Fruit fly (Drosophila melanogaster) whole organism, embryonic: ENCODE data around the gene Mtr3.

ENCODE experiments used
- Adf1 ChIP-seq: fragments of 200-800 bp; sonication (Bioruptor generic); IDR thresholded peaks from 2 replicates; pipeline ENCODE4 v1.3.6; 2022; ENCODE audit warnings: missing biosample characterization, missing genetic modification characterization
- Atf-2 ChIP-seq: fragments of 200-800 bp; sonication (Bioruptor generic); optimal IDR thresholded peaks from 2 replicates; lab custom pipeline; 2016; ENCODE audit warnings: missing biosample characterization, missing genetic modification characterization
- Atf3 ChIP-seq: fragments of 200-800 bp; sonication (Bioruptor generic); optimal IDR thresholded peaks from 3 replicates; lab custom pipeline; 2016; ENCODE audit warnings: missing biosample characterization, missing genetic modification characterization
- Awh ChIP-seq: fragments of 200-800 bp; sonication (Bioruptor generic); IDR thresholded peaks from 2 replicates; pipeline ENCODE4, ENCODE4 v1.3.6; 2022; ENCODE audit warnings: missing biosample characterization, missing genetic modification characterization
- CG11398 ChIP-seq: fragments of 200-800 bp; sonication (Bioruptor generic); optimal IDR thresholded peaks from 2 replicates; lab custom pipeline; 2016; ENCODE audit warnings: missing biosample characterization, missing genetic modification characterization
- CG11723 ChIP-seq: fragments of 200-800 bp; sonication (Bioruptor generic); optimal IDR thresholded peaks from 2 replicates; lab custom pipeline; 2017; ENCODE audit warnings: missing biosample characterization, mild to moderate bottlenecking, missing genetic modification characterization
- CG12391 ChIP-seq: fragments of 200-800 bp; sonication (Bioruptor generic); optimal IDR thresholded peaks from 3 replicates; lab custom pipeline; 2018; ENCODE audit warnings: missing biosample characterization, mild to moderate bottlenecking, missing genetic modification characterization, moderate library complexity
- CG15514 ChIP-seq: fragments of 200-800 bp; sonication (Bioruptor generic); optimal IDR thresholded peaks from 3 replicates; lab custom pipeline; 2017; ENCODE audit warnings: missing biosample characterization, missing genetic modification characterization, mild to moderate bottlenecking, moderate library complexity, missing genetic modification reagents
- CG1832 ChIP-seq: fragments of 200-800 bp; sonication (Bioruptor generic); optimal IDR thresholded peaks from 2 replicates; lab custom pipeline; 2017; ENCODE audit warnings: missing biosample characterization, mild to moderate bottlenecking, missing genetic modification characterization, inconsistent platforms
- CG3726 ChIP-seq: fragments of 200-800 bp; sonication (Bioruptor generic); IDR thresholded peaks from 3 replicates; pipeline ENCODE4, ENCODE4 v1.3.6; 2022; ENCODE audit warnings: missing biosample characterization, missing genetic modification characterization
- CG4404 ChIP-seq: fragments of 200-800 bp; sonication (Bioruptor generic); IDR thresholded peaks from 2 replicates; pipeline ENCODE4 v1.3.6; 2022; ENCODE audit warnings: missing biosample characterization, missing genetic modification characterization
- CG4617 ChIP-seq: fragments of 200-800 bp; sonication (Bioruptor generic); optimal IDR thresholded peaks from 3 replicates; lab custom pipeline; 2016; ENCODE audit warnings: missing biosample characterization, missing genetic modification characterization, borderline replicate concordance
- CG6791 ChIP-seq: fragments of 200-800 bp; sonication (Bioruptor generic); IDR thresholded peaks from 3 replicates; pipeline ENCODE4 v1.3.6; 2022; ENCODE audit warnings: missing biosample characterization, missing genetic modification characterization; ENCODE audit not compliant: partially characterized antibody
- CG6854 ChIP-seq: fragments of 200-800 bp; sonication (Bioruptor generic); optimal IDR thresholded peaks from 3 replicates; lab custom pipeline; 2017; ENCODE audit warnings: missing biosample characterization, mild to moderate bottlenecking, missing genetic modification characterization
- CG7745 ChIP-seq: fragments of 200-800 bp; sonication (Bioruptor generic); optimal IDR thresholded peaks from 2 replicates; lab custom pipeline; 2018; ENCODE audit warnings: missing biosample characterization, mild to moderate bottlenecking, missing genetic modification characterization, moderate library complexity
- CG7987 ChIP-seq: fragments of 200-800 bp; sonication (Bioruptor generic); optimal IDR thresholded peaks from 2 replicates; lab custom pipeline; 2018; ENCODE audit warnings: missing biosample characterization, mild to moderate bottlenecking, missing genetic modification characterization, moderate library complexity
- CG8944 ChIP-seq: fragments of 200-800 bp; sonication (Bioruptor generic); optimal IDR thresholded peaks from 3 replicates; lab custom pipeline; 2016; ENCODE audit warnings: missing biosample characterization, missing genetic modification characterization
- Doc2 ChIP-seq: fragments of 200-800 bp; sonication (Bioruptor generic); IDR thresholded peaks from 2 replicates; pipeline ENCODE4 v1.3.6; 2022; ENCODE audit warnings: missing biosample characterization, missing genetic modification characterization
- Eip74EF ChIP-seq, 2 experiments: fragments of 200-800 bp in 1 of 2; fragments of >200 bp in 1 of 2; sonication (Bioruptor generic) in 1 of 2; optimal IDR thresholded peaks; 2 replicates each; lab custom pipeline; 2017 to 2019; ENCODE audit warnings: missing biosample characterization in 2 of 2, missing genetic modification characterization in 2 of 2, mild to moderate bottlenecking in 1 of 2, moderate library complexity in 1 of 2
- Fer1 ChIP-seq: fragments of 200-800 bp; sonication (Bioruptor generic); optimal IDR thresholded peaks from 2 replicates; lab custom pipeline; 2017; ENCODE audit warnings: missing biosample characterization, mild to moderate bottlenecking, missing genetic modification characterization
- GATAe ChIP-seq: fragments of 200-800 bp; sonication (Bioruptor generic); conservative IDR thresholded peaks from 2 replicates; pipeline ENCODE4 v1.3.6; 2022; ENCODE audit warnings: missing biosample characterization, missing genetic modification characterization
- Kr ChIP-seq: fragments of 200-800 bp; sonication (Bioruptor generic); optimal IDR thresholded peaks from 2 replicates; lab custom pipeline; 2017; ENCODE audit warnings: missing biosample characterization, mild to moderate bottlenecking, missing genetic modification characterization
- Lim3 ChIP-seq: fragments of 200-800 bp; sonication (Bioruptor generic); IDR thresholded peaks from 2 replicates; pipeline ENCODE4 v1.3.6; 2022; ENCODE audit warnings: missing biosample characterization, missing genetic modification characterization
- Med ChIP-seq: fragments of 200-800 bp; sonication (Bioruptor generic); peaks from one replicate; lab custom pipeline; 2016; ENCODE audit warnings: missing biosample characterization, missing genetic modification characterization, mild to moderate bottlenecking, inconsistent platforms, moderate library complexity
- Nf-YB ChIP-seq: fragments of 200-800 bp; sonication (Bioruptor generic); optimal IDR thresholded peaks from 3 replicates; lab custom pipeline; 2019; ENCODE audit warnings: missing biosample characterization, mild to moderate bottlenecking, missing genetic modification characterization, moderate library complexity
- Sry-δ ChIP-seq: fragments of 200-800 bp; sonication (Bioruptor generic); optimal IDR thresholded peaks from 2 replicates; lab custom pipeline; 2016; ENCODE audit warnings: missing biosample characterization, missing genetic modification characterization
- amos ChIP-seq: fragments of 200-800 bp; sonication (Bioruptor generic); IDR thresholded peaks from 2 replicates; pipeline ENCODE4 v1.3.6; 2022; ENCODE audit warnings: missing biosample characterization, missing genetic modification characterization; ENCODE audit not compliant: partially characterized antibody
- bigmax ChIP-seq: fragments of 200-800 bp; sonication (Bioruptor generic); optimal IDR thresholded peaks from 2 replicates; lab custom pipeline; 2018; ENCODE audit warnings: missing biosample characterization, mild to moderate bottlenecking, missing genetic modification characterization
- bsh ChIP-seq, 2 experiments: fragments of 200-800 bp; sonication (Bioruptor generic); optimal IDR thresholded peaks; 2 replicates each; lab custom pipeline; 2017 to 2018; ENCODE audit warnings: mild to moderate bottlenecking in 2 of 2, missing biosample characterization in 2 of 2, missing genetic modification characterization in 2 of 2, moderate library complexity in 1 of 2
- btn ChIP-seq: fragments of 200-800 bp; sonication (Bioruptor generic); optimal IDR thresholded peaks from 2 replicates; lab custom pipeline; 2016; ENCODE audit warnings: missing biosample characterization, missing genetic modification characterization
- caup ChIP-seq: fragments of 200-800 bp; sonication (Bioruptor generic); optimal IDR thresholded peaks from 3 replicates; lab custom pipeline; 2017; ENCODE audit warnings: missing biosample characterization, mild to moderate bottlenecking, missing genetic modification characterization, moderate library complexity; ENCODE audit not compliant: severe bottlenecking
- danr ChIP-seq: fragments of 200-800 bp; sonication (Bioruptor generic); IDR thresholded peaks from 2 replicates; pipeline ENCODE4 v1.3.6; 2022; ENCODE audit warnings: missing biosample characterization, missing genetic modification characterization
- disco-r ChIP-seq: fragments of 200-800 bp; sonication (Bioruptor generic); optimal IDR thresholded peaks from 2 replicates; lab custom pipeline; 2016; ENCODE audit warnings: missing biosample characterization, missing genetic modification characterization
- dm ChIP-seq: fragments of 200-800 bp; sonication (Bioruptor generic); optimal IDR thresholded peaks from 3 replicates; lab custom pipeline; 2016; ENCODE audit warnings: missing biosample characterization, missing genetic modification characterization
- fd3F ChIP-seq: fragments of 200-800 bp; sonication (Bioruptor generic); optimal IDR thresholded peaks from 2 replicates; lab custom pipeline; 2018; ENCODE audit warnings: missing biosample characterization, mild to moderate bottlenecking, missing genetic modification characterization, moderate library complexity
- fu2 ChIP-seq: fragments of 200-800 bp; sonication (Bioruptor generic); optimal IDR thresholded peaks from 2 replicates; lab custom pipeline; 2016; ENCODE audit warnings: missing biosample characterization, missing genetic modification characterization
- gcm2 ChIP-seq: fragments of 200-800 bp; sonication (Bioruptor generic); optimal IDR thresholded peaks from 2 replicates; lab custom pipeline; 2016; ENCODE audit warnings: missing biosample characterization, missing genetic modification characterization
- insv ChIP-seq, 2 experiments: fragments of 200-800 bp; sonication (Bioruptor generic); optimal IDR thresholded peaks; 3 replicates each; lab custom pipeline; 2016 to 2018; ENCODE audit warnings: missing biosample characterization in 2 of 2, missing genetic modification characterization in 2 of 2
- inv ChIP-seq: fragments of 200-800 bp; sonication (Bioruptor generic); IDR thresholded peaks from 2 replicates; pipeline ENCODE4 v1.3.6; 2022; ENCODE audit warnings: missing biosample characterization, missing genetic modification characterization; ENCODE audit not compliant: partially characterized antibody
- nerfin-1 ChIP-seq: fragments of 200-800 bp; sonication (Bioruptor generic); optimal IDR thresholded peaks from 3 replicates; lab custom pipeline; 2019; ENCODE audit warnings: missing biosample characterization, mild to moderate bottlenecking, missing genetic modification characterization, moderate library complexity
- onecut ChIP-seq: fragments of 200-800 bp; sonication (Bioruptor generic); IDR thresholded peaks from 2 replicates; pipeline ENCODE4 v1.3.6; 2022; ENCODE audit warnings: missing biosample characterization, missing genetic modification characterization
- sr ChIP-seq: fragments of 200-800 bp; sonication (Bioruptor generic); IDR thresholded peaks from 3 replicates; pipeline ENCODE4 v1.3.6; 2022; ENCODE audit warnings: missing biosample characterization, missing genetic modification characterization
- tll ChIP-seq, 2 experiments: fragments of 200-800 bp in 1 of 2; fragments of >200 bp in 1 of 2; sonication (Bioruptor generic) in 1 of 2; optimal IDR thresholded peaks; 2 replicates each; lab custom pipeline; 2017 to 2019; ENCODE audit warnings: missing biosample characterization in 2 of 2, missing genetic modification characterization in 2 of 2, mild to moderate bottlenecking in 1 of 2, moderate library complexity in 1 of 2
- tup ChIP-seq: fragments of 200-800 bp; sonication (Bioruptor generic); optimal IDR thresholded peaks from 2 replicates; lab custom pipeline; 2016; ENCODE audit warnings: missing biosample characterization, mild to moderate bottlenecking, missing genetic modification characterization, moderate library complexity
- tx ChIP-seq: fragments of 200-800 bp; sonication (Bioruptor generic); optimal IDR thresholded peaks from 2 replicates; lab custom pipeline; 2016; ENCODE audit warnings: missing biosample characterization, missing genetic modification characterization
- unc-4 ChIP-seq: fragments of 200-800 bp; sonication (Bioruptor generic); IDR thresholded peaks from 2 replicates; pipeline ENCODE4 v1.3.6; 2022; ENCODE audit warnings: missing biosample characterization, missing genetic modification characterization; ENCODE audit not compliant: partially characterized antibody
- vnd ChIP-seq: fragments of 200-800 bp; sonication (Bioruptor generic); IDR thresholded peaks from 3 replicates; pipeline ENCODE4 v1.3.6; 2022; ENCODE audit warnings: missing biosample characterization, missing genetic modification characterization; ENCODE audit not compliant: partially characterized antibody
- wor ChIP-seq: fragments of 200-800 bp; sonication (Bioruptor generic); IDR thresholded peaks from 2 replicates; pipeline ENCODE4 v1.3.6; 2022; ENCODE audit warnings: missing biosample characterization, missing genetic modification characterization
- z ChIP-seq: fragments of 200-800 bp; sonication (Bioruptor generic); IDR thresholded peaks from 3 replicates; pipeline ENCODE4 v1.3.6; 2022; ENCODE audit warnings: missing biosample characterization, missing genetic modification characterization

The Mtr3 gene

dm6 chr3L:19929051-19929718, 15.7 kb upstream of the Mtr3 start (continued):
- TF ChIP-seq vnd = no peak
- no peak for TF ChIP-seq sr (GFP tag; lab: Robert Waterston, UW)
- no peak for TF ChIP-seq tx
- no peak for TF ChIP-seq CG11723 (GFP tag; lab: Kevin White, UChicago)
- TF ChIP-seq unc-4 = no peak
- TF ChIP-seq CG12391 (tag; lab: Kevin White, UChicago) = peak; percentile 47
- TF ChIP-seq wor (GFP tag; lab: Robert Waterston, UW) = no peak
- TF ChIP-seq Eip74EF (GFP tag; optimal IDR thresholded peaks at IDR 0.05; lab: Kevin White, UChicago) = peak in 1 of 2 experiments; percentile 16
- no peak for TF ChIP-seq GATAe (GFP tag; lab: Robert Waterston, UW)
- no peak for TF ChIP-seq CG11398
- TF ChIP-seq insv (GFP tag; optimal IDR thresholded peaks at IDR 0.05; lab: Kevin White, UChicago) = no peak
- TF ChIP-seq Awh (GFP tag; lab: Robert Waterston, UW) = no peak
- TF ChIP-seq danr (GFP tag; lab: Robert Waterston, UW) = no peak
- TF ChIP-seq amos (GFP tag; lab: Robert Waterston, UW) = no peak; the same call in 1 of the 2 replicates
- TF ChIP-seq Med = peak; percentile 59
- TF ChIP-seq bsh (GFP tag; optimal IDR thresholded peaks at IDR 0.05; lab: Kevin White, UChicago) = peak in 1 of 2 experiments; percentile 11
- no peak for TF ChIP-seq bigmax (GFP tag; lab: Kevin White, UChicago)
- no peak for TF ChIP-seq Nf-YB
- no peak for TF ChIP-seq fu2 (GFP tag; lab: Kevin White, UChicago)
- TF ChIP-seq Sry-δ (GFP tag; lab: Kevin White, UChicago) = no peak
- TF ChIP-seq CG8944 (GFP tag; lab: Kevin White, UChicago) = no peak
- no peak for TF ChIP-seq onecut (GFP tag; lab: Robert Waterston, UW)
- peak; percentile 7 for TF ChIP-seq CG15514 (GFP tag; lab: Kevin White, UChicago)
- TF ChIP-seq CG4617 (GFP tag; lab: Kevin White, UChicago) = no peak
- no peak for TF ChIP-seq tll (GFP tag; optimal IDR thresholded peaks at IDR 0.05; lab: Kevin White, UChicago)
- no peak for TF ChIP-seq nerfin-1 (tag; lab: Kevin White, UChicago)
- TF ChIP-seq tup = no peak
- TF ChIP-seq CG6854 (GFP tag; lab: Kevin White, UChicago) = no peak
- TF ChIP-seq Atf3 (GFP tag; lab: Kevin White, UChicago) = no peak
- TF ChIP-seq Doc2 (GFP tag; lab: Robert Waterston, UW) = no peak
- TF ChIP-seq btn = no peak
- no peak for TF ChIP-seq fd3F
- TF ChIP-seq CG3726 (GFP tag; lab: Robert Waterston, UW) = no peak
- no peak for TF ChIP-seq CG4404
- no peak for TF ChIP-seq CG7987 (GFP tag; lab: Kevin White, UChicago)
- no peak for TF ChIP-seq Lim3 (GFP tag; lab: Robert Waterston, UW)
- no peak for TF ChIP-seq dm (GFP tag; lab: Kevin White, UChicago)
- TF ChIP-seq Atf-2 = no peak
- TF ChIP-seq inv (GFP tag; lab: Robert Waterston, UW) = no peak
- TF ChIP-seq z (GFP tag; lab: Robert Waterston, UW) = no peak
- TF ChIP-seq Fer1 (GFP tag; lab: Kevin White, UChicago) = no peak
- TF ChIP-seq CG1832 (GFP tag; lab: Kevin White, UChicago) = peak; percentile 88
- TF ChIP-seq CG6791 (GFP tag; lab: Robert Waterston, UW) = no peak
- TF ChIP-seq gcm2 (GFP tag; lab: Kevin White, UChicago) = no peak
- TF ChIP-seq disco-r (GFP tag; lab: Kevin White, UChicago) = no peak
- no peak for TF ChIP-seq caup
- no peak for TF ChIP-seq Kr
- no peak for TF ChIP-seq CG7745 (tag; lab: Kevin White, UChicago)
- no peak for TF ChIP-seq Adf1
